Fruit fly (Drosophila melanogaster) whole organism, embryonic: Measurements from ENCODE around the gene Mst98Ca.
A peak's percentile ranks its signal among the peaks of the same experiment; 100 is the strongest.

Source experiments
- Ada2b ChIP-seq: fragments of 200-800 bp; sonication (Bioruptor generic); IDR thresholded peaks from 2 replicates; pipeline ENCODE4 v1.3.6; 2022; ENCODE audit warnings: missing biosample characterization, missing genetic modification characterization
- B-H2 ChIP-seq: fragments of 200-800 bp; sonication (Bioruptor generic); optimal IDR thresholded peaks from 2 replicates; lab custom pipeline; 2018; ENCODE audit warnings: missing biosample characterization, mild to moderate bottlenecking, missing genetic modification characterization
- BEAF-32 ChIP-seq: fragments of 200-800 bp; sonication (Bioruptor generic); optimal IDR thresholded peaks from 3 replicates; lab custom pipeline; 2017; ENCODE audit warnings: missing biosample characterization, missing genetic modification characterization, mild to moderate bottlenecking, moderate library complexity, missing genetic modification reagents
- CG11456 ChIP-seq: fragments of 200-800 bp; sonication (Bioruptor generic); IDR thresholded peaks from 3 replicates; pipeline ENCODE4 v1.3.6; 2022; ENCODE audit warnings: missing biosample characterization, missing genetic modification characterization
- CG14860 ChIP-seq: fragments of 200-800 bp; sonication (Bioruptor generic); IDR thresholded peaks from 3 replicates; pipeline ENCODE4 v1.3.6; 2022; ENCODE audit warnings: missing biosample characterization, missing genetic modification characterization; ENCODE audit not compliant: partially characterized antibody
- CG1529 ChIP-seq: fragments of 200-800 bp; sonication (Bioruptor generic); optimal IDR thresholded peaks from 3 replicates; lab custom pipeline; 2018; ENCODE audit warnings: missing biosample characterization, missing genetic modification characterization
- CG1602 ChIP-seq: fragments of 200-800 bp; sonication (Bioruptor generic); optimal IDR thresholded peaks from 3 replicates; lab custom pipeline; 2016; ENCODE audit warnings: missing biosample characterization, missing genetic modification characterization
- CG1647 ChIP-seq: fragments of 200-800 bp; sonication (Bioruptor generic); optimal IDR thresholded peaks from 3 replicates; lab custom pipeline; 2016; ENCODE audit warnings: missing biosample characterization, missing genetic modification characterization
- CG17361 ChIP-seq: fragments of 200-800 bp; sonication (Bioruptor generic); IDR thresholded peaks from 3 replicates; pipeline ENCODE4 v1.3.6; 2022; ENCODE audit warnings: missing biosample characterization, missing genetic modification characterization
- CG17568 ChIP-seq: fragments of 200-800 bp; sonication (Bioruptor generic); optimal IDR thresholded peaks from 2 replicates; lab custom pipeline; 2018; ENCODE audit warnings: missing biosample characterization, mild to moderate bottlenecking, missing genetic modification characterization, moderate library complexity
- CG17612 ChIP-seq: fragments of 200-800 bp; sonication (Bioruptor generic); IDR thresholded peaks from 2 replicates; pipeline ENCODE4 v1.3.6; 2022; ENCODE audit warnings: missing biosample characterization, missing genetic modification characterization
- CG18011 ChIP-seq: fragments of 200-800 bp; sonication (Bioruptor generic); optimal IDR thresholded peaks from 2 replicates; lab custom pipeline; 2017; ENCODE audit warnings: missing biosample characterization, missing genetic modification characterization, mild to moderate bottlenecking, moderate library complexity, missing genotype
- CG18476 ChIP-seq: fragments of 200-800 bp; sonication (Bioruptor generic); optimal IDR thresholded peaks from 2 replicates; lab custom pipeline; 2016; ENCODE audit warnings: missing biosample characterization, mild to moderate bottlenecking, missing genetic modification characterization
- CG30403 ChIP-seq: fragments of 200-800 bp; sonication (Bioruptor generic); optimal IDR thresholded peaks from 3 replicates; lab custom pipeline; 2016; ENCODE audit warnings: missing biosample characterization, missing genetic modification characterization
- CG3065 ChIP-seq: fragments of 200-800 bp; sonication (Bioruptor generic); optimal IDR thresholded peaks from 2 replicates; lab custom pipeline; 2016; ENCODE audit warnings: missing biosample characterization, missing genetic modification characterization
- CG31224 ChIP-seq: fragments of 200-800 bp; sonication (Bioruptor generic); IDR thresholded peaks from 2 replicates; pipeline ENCODE4 v1.3.6; 2022; ENCODE audit warnings: missing biosample characterization, missing genetic modification characterization
- CG33557 ChIP-seq: fragments of 200-800 bp; sonication (Bioruptor generic); optimal IDR thresholded peaks from 2 replicates; lab custom pipeline; 2019; ENCODE audit warnings: missing biosample characterization, mild to moderate bottlenecking, missing genetic modification characterization, moderate library complexity
- CG34224 ChIP-seq: fragments of 200-800 bp; sonication (Bioruptor generic); IDR thresholded peaks from 3 replicates; pipeline ENCODE4 v1.3.6; 2022; ENCODE audit warnings: missing biosample characterization, missing genetic modification characterization; ENCODE audit not compliant: partially characterized antibody
- CG3726 ChIP-seq: fragments of 200-800 bp; sonication (Bioruptor generic); IDR thresholded peaks from 3 replicates; pipeline ENCODE4, ENCODE4 v1.3.6; 2022; ENCODE audit warnings: missing biosample characterization, missing genetic modification characterization
- CG3847 ChIP-seq: fragments of 200-800 bp; sonication (Bioruptor generic); IDR thresholded peaks from 2 replicates; pipeline ENCODE4 v1.3.6; 2022; ENCODE audit warnings: missing biosample characterization, missing genetic modification characterization
- CG4424 ChIP-seq: fragments of 200-800 bp; sonication (Bioruptor generic); optimal IDR thresholded peaks from 3 replicates; lab custom pipeline; 2016; ENCODE audit warnings: missing biosample characterization, missing genetic modification characterization
- CG4707 ChIP-seq: fragments of 200-800 bp; sonication (Bioruptor generic); optimal IDR thresholded peaks from 2 replicates; lab custom pipeline; 2018; ENCODE audit warnings: missing biosample characterization, mild to moderate bottlenecking, missing genetic modification characterization, moderate library complexity
- CG7372 ChIP-seq: fragments of 200-800 bp; sonication (Bioruptor generic); IDR thresholded peaks from 2 replicates; pipeline ENCODE4 v1.3.6; 2022; ENCODE audit warnings: missing biosample characterization, missing genetic modification characterization
- CG7963 ChIP-seq: fragments of 200-800 bp; sonication (Bioruptor generic); IDR thresholded peaks from 3 replicates; pipeline ENCODE4 v1.3.6; 2022; ENCODE audit warnings: missing biosample characterization, missing genetic modification characterization; ENCODE audit not compliant: partially characterized antibody
- CG9797 ChIP-seq: fragments of 200-800 bp; sonication (Bioruptor generic); optimal IDR thresholded peaks from 3 replicates; lab custom pipeline; 2018; ENCODE audit warnings: missing biosample characterization, mild to moderate bottlenecking, missing genetic modification characterization
- Dip3 ChIP-seq: fragments of 200-800 bp; sonication (Bioruptor generic); optimal IDR thresholded peaks from 3 replicates; lab custom pipeline; 2016; ENCODE audit warnings: missing biosample characterization, missing genetic modification characterization
- Dref ChIP-seq: fragments of 200-800 bp; sonication (Bioruptor generic); IDR thresholded peaks from 2 replicates; pipeline ENCODE4 v1.3.6; 2022; ENCODE audit warnings: missing biosample characterization, missing genetic modification characterization
- H2.0 ChIP-seq: fragments of 200-800 bp; sonication (Bioruptor generic); IDR thresholded peaks from 2 replicates; pipeline ENCODE4 v1.3.6; 2022; ENCODE audit warnings: missing biosample characterization, missing genetic modification characterization
- Jarid2 ChIP-seq: fragments of 200-800 bp; sonication (Bioruptor generic); optimal IDR thresholded peaks from 3 replicates; lab custom pipeline; 2017; ENCODE audit warnings: mild to moderate bottlenecking, missing biosample characterization, missing genetic modification reagents, missing genetic modification characterization
- NC2α ChIP-seq: fragments of 200-800 bp; sonication (Bioruptor generic); optimal IDR thresholded peaks from 2 replicates; lab custom pipeline; 2016; ENCODE audit warnings: missing biosample characterization, missing genetic modification characterization
- Nf-YB ChIP-seq: fragments of 200-800 bp; sonication (Bioruptor generic); optimal IDR thresholded peaks from 3 replicates; lab custom pipeline; 2019; ENCODE audit warnings: missing biosample characterization, mild to moderate bottlenecking, missing genetic modification characterization, moderate library complexity
- Ptx1 ChIP-seq: fragments of 200-800 bp; sonication (Bioruptor generic); IDR thresholded peaks from 2 replicates; pipeline ENCODE4 v1.3.6; 2022; ENCODE audit warnings: missing biosample characterization, missing genetic modification characterization
- Sox100B ChIP-seq: fragments of 200-800 bp; sonication (Bioruptor generic); optimal IDR thresholded peaks from 3 replicates; lab custom pipeline; 2018; ENCODE audit warnings: missing biosample characterization, mild to moderate bottlenecking, missing genetic modification characterization
- Taf1 ChIP-seq: fragments of 200-800 bp; sonication (Bioruptor generic); IDR thresholded peaks from 2 replicates; pipeline ENCODE4 v1.3.6; 2022; ENCODE audit warnings: missing biosample characterization, missing genetic modification characterization
- Usf ChIP-seq: fragments of 200-800 bp; sonication (Bioruptor generic); optimal IDR thresholded peaks from 2 replicates; lab custom pipeline; 2017; ENCODE audit warnings: missing genotype, missing biosample characterization, missing genetic modification characterization
- ap ChIP-seq: fragments of 200-800 bp; sonication (Bioruptor generic); IDR thresholded peaks from 2 replicates; pipeline ENCODE4 v1.3.6; 2022; ENCODE audit warnings: missing biosample characterization, missing genetic modification characterization
- az2 ChIP-seq: fragments of 200-800 bp; sonication (Bioruptor generic); optimal IDR thresholded peaks from 3 replicates; lab custom pipeline; 2016; ENCODE audit warnings: missing biosample characterization, missing genetic modification characterization
- dimm ChIP-seq: fragments of 200-800 bp; sonication (Bioruptor generic); IDR thresholded peaks from 2 replicates; pipeline ENCODE4 v1.3.6; 2022; ENCODE audit warnings: missing biosample characterization, missing genetic modification characterization
- gce ChIP-seq: fragments of 200-800 bp; sonication (Bioruptor generic); IDR thresholded peaks from 3 replicates; pipeline ENCODE4 v1.3.6; 2022; ENCODE audit warnings: missing biosample characterization, missing genetic modification characterization
- ham ChIP-seq: fragments of 200-800 bp; sonication (Bioruptor generic); IDR thresholded peaks from 2 replicates; pipeline ENCODE4 v1.3.6; 2022; ENCODE audit warnings: missing biosample characterization, missing genetic modification characterization
- hb ChIP-seq: fragments of 200-800 bp; sonication (Bioruptor generic); IDR thresholded peaks from 3 replicates; pipeline ENCODE4 v1.3.6; 2022; ENCODE audit warnings: missing biosample characterization, missing genetic modification characterization; ENCODE audit not compliant: partially characterized antibody
- lov ChIP-seq, 2 experiments: fragments of 200-800 bp in 1 of 2; fragments of >200 bp in 1 of 2; sonication (Bioruptor generic) in 1 of 2; IDR thresholded peaks in 1 of 2; optimal IDR thresholded peaks in 1 of 2; 2 replicates in 1 of 2; 3 replicates in 1 of 2; pipeline versions ENCODE4 v1.3.6 to Lab custom; 2017 to 2022; ENCODE audit warnings: missing biosample characterization in 1 of 2, missing genetic modification characterization in 1 of 2
- maf-S ChIP-seq: fragments of 200-800 bp; sonication (Bioruptor generic); optimal IDR thresholded peaks from 2 replicates; lab custom pipeline; 2016; ENCODE audit warnings: missing biosample characterization, missing genetic modification characterization
- pita ChIP-seq: fragments of 200-800 bp; sonication (Bioruptor generic); optimal IDR thresholded peaks from 2 replicates; lab custom pipeline; 2017; ENCODE audit warnings: missing biosample characterization, mild to moderate bottlenecking, missing genetic modification characterization
- row ChIP-seq: fragments of 200-800 bp; sonication (Bioruptor generic); IDR thresholded peaks from 3 replicates; pipeline ENCODE4 v1.3.6; 2022; ENCODE audit warnings: missing biosample characterization, missing genetic modification characterization
- slbo ChIP-seq: fragments of 200-800 bp; sonication (Bioruptor generic); IDR thresholded peaks from 2 replicates; pipeline ENCODE4 v1.3.6; 2022; ENCODE audit warnings: missing biosample characterization, missing genetic modification characterization
- slou ChIP-seq: fragments of 200-800 bp; sonication (Bioruptor generic); optimal IDR thresholded peaks from 3 replicates; lab custom pipeline; 2016; ENCODE audit warnings: missing biosample characterization, missing genetic modification characterization
- sob ChIP-seq: fragments of 200-800 bp; sonication (Bioruptor generic); IDR thresholded peaks from 2 replicates; pipeline ENCODE4 v1.3.6; 2022; ENCODE audit warnings: missing biosample characterization, missing genetic modification characterization
- ssp ChIP-seq: fragments of 200-800 bp; sonication (Bioruptor generic); IDR thresholded peaks from 2 replicates; pipeline ENCODE4 v1.3.6; 2022; ENCODE audit warnings: missing biosample characterization, missing genetic modification characterization
- trh ChIP-seq: fragments of 200-800 bp; sonication (Bioruptor generic); optimal IDR thresholded peaks from 2 replicates; lab custom pipeline; 2016; ENCODE audit warnings: missing biosample characterization, missing genetic modification characterization

The Mst98Ca gene

DNA sequence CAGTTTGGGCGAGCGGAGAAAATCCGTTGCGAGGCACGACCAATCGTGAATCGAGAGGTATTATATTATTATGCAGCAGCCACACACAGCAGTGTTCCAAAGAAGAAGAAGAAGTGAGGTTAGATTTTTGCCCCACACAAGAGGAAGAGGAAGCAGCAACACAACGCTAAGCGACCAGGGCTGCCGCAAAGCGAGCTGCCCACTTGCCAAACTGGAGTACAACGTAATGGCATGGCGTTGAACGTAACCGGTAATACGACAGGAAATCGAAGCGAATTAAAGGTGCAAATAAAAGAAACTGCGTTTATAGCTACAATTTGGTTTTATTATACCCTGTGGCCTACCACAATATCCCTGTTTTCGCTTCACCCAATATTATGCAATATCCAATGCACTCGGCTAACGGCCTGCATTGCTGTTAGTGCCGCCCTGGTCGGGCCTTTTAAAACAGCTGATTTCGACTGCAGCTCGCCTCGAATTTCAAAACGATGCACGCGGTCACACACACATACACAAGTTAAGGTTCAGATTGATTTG is 44.4 kb downstream of the Mst98Ca start (continued):
- no peak for TF ChIP-seq CG34224 (GFP tag; lab: Robert Waterston, UW)
- TF ChIP-seq Jarid2 = peak; percentile 70
- peak; percentile 57 for TF ChIP-seq Dip3 (GFP tag; lab: Kevin White, UChicago)
- TF ChIP-seq Ada2b = peak; percentile 71
- TF ChIP-seq CG1647 (GFP tag; lab: Kevin White, UChicago) = peak; percentile 61
- TF ChIP-seq CG3726 (GFP tag; lab: Robert Waterston, UW) = peak; percentile 67; the same call in 1 of the 3 replicates
- peak; percentile 34 for TF ChIP-seq CG9797 (GFP tag; lab: Kevin White, UChicago)
- TF ChIP-seq az2 (GFP tag; lab: Kevin White, UChicago) = peak; percentile 74
- peak; percentile 64 for TF ChIP-seq CG17568 (GFP tag; lab: Kevin White, UChicago)
- TF ChIP-seq slou (GFP tag; lab: Kevin White, UChicago) = peak; percentile 50
- peak; percentile 52 for TF ChIP-seq CG3065 (GFP tag; lab: Kevin White, UChicago)
- no peak for TF ChIP-seq lov (optimal IDR thresholded peaks at IDR 0.05; lab: Kevin White, UChicago)
- peak; percentile 49; the same call in 1 of the 3 replicates for TF ChIP-seq lov (GFP tag; IDR thresholded peaks at IDR 0.05; lab: Robert Waterston, UW)
- TF ChIP-seq CG7963 (GFP tag; lab: Robert Waterston, UW) = 0 out of 3 replicates have a peak, but pooled peaks have one; percentile 21
- TF ChIP-seq ssp = peak; percentile 66
- TF ChIP-seq row (GFP tag; lab: Robert Waterston, UW) = peak; percentile 79
- TF ChIP-seq CG4707 = no peak
- peak; percentile 48 for TF ChIP-seq Dref (GFP tag; lab: Robert Waterston, UW)
- TF ChIP-seq CG1602 (GFP tag; lab: Kevin White, UChicago) = peak; percentile 65
- no peak for TF ChIP-seq CG14860 (GFP tag; lab: Robert Waterston, UW)
- no peak for TF ChIP-seq Taf1 (GFP tag; lab: Robert Waterston, UW)
- peak; percentile 65; the same call in 1 of the 2 replicates for TF ChIP-seq sob
- TF ChIP-seq ap (GFP tag; lab: Robert Waterston, UW) = peak; percentile 45
- no peak for TF ChIP-seq hb (GFP tag; lab: Robert Waterston, UW)
- peak; percentile 86 for TF ChIP-seq B-H2
- peak; percentile 81 for TF ChIP-seq CG30403 (GFP tag; lab: Kevin White, UChicago)
- TF ChIP-seq CG17361 (GFP tag; lab: Robert Waterston, UW) = peak; percentile 68; the same call in 2 of the 3 replicates
- peak; percentile 50 for TF ChIP-seq BEAF-32 (GFP tag; lab: Kevin White, UChicago)
- TF ChIP-seq NC2α = peak; percentile 70
- peak; percentile 68 for TF ChIP-seq CG7372 (GFP tag; lab: Robert Waterston, UW)
- TF ChIP-seq H2.0 (GFP tag; lab: Robert Waterston, UW) = peak; percentile 59
- no peak for TF ChIP-seq trh (GFP tag; lab: Kevin White, UChicago)
- TF ChIP-seq CG33557 (GFP tag; lab: Kevin White, UChicago) = peak; percentile 87
- 0 out of 2 replicates have a peak, but pooled peaks have one; percentile 38 for TF ChIP-seq ham (GFP tag; lab: Robert Waterston, UW)
- TF ChIP-seq Sox100B = peak; percentile 80
- TF ChIP-seq dimm = no peak
- peak; percentile 60 for TF ChIP-seq Nf-YB
- TF ChIP-seq pita (GFP tag; lab: Kevin White, UChicago) = no peak
- peak; percentile 64 for TF ChIP-seq CG1529
- TF ChIP-seq CG17612 (GFP tag; lab: Robert Waterston, UW) = no peak
- TF ChIP-seq slbo (GFP tag; lab: Robert Waterston, UW) = peak; percentile 69
- peak; percentile 79 for TF ChIP-seq CG4424 (GFP tag; lab: Kevin White, UChicago)
- TF ChIP-seq CG18476 (GFP tag; lab: Kevin White, UChicago) = peak; percentile 57
- peak; percentile 85 for TF ChIP-seq maf-S (GFP tag; lab: Kevin White, UChicago)
- peak; percentile 74; the same call in 2 of the 3 replicates for TF ChIP-seq CG11456
- peak; percentile 49; the same call in 1 of the 3 replicates for TF ChIP-seq gce (GFP tag; lab: Robert Waterston, UW)
- TF ChIP-seq CG18011 = peak; percentile 48
- peak; percentile 74 for TF ChIP-seq Ptx1
- peak; percentile 65 for TF ChIP-seq Usf (GFP tag; lab: Kevin White, UChicago)
- peak; percentile 33; the same call in 1 of the 2 replicates for TF ChIP-seq CG31224 (GFP tag; lab: Robert Waterston, UW)
- TF ChIP-seq CG3847 (GFP tag; lab: Robert Waterston, UW) = peak; percentile 51
